Fruit fly (Drosophila melanogaster) whole organism, embryonic: ENCODE data around the gene Oct-TyrR.
A peak's percentile ranks its signal among the peaks of the same experiment; 100 is the strongest.

Experiments used
- Abd-B ChIP-seq: fragments of 200-800 bp; sonication (Bioruptor generic); optimal IDR thresholded peaks from 2 replicates; lab custom pipeline; 2018; ENCODE audit warnings: missing biosample characterization, mild to moderate bottlenecking, missing genetic modification characterization, moderate library complexity
- Ada2b ChIP-seq: fragments of 200-800 bp; sonication (Bioruptor generic); IDR thresholded peaks from 2 replicates; pipeline ENCODE4 v1.3.6; 2022; ENCODE audit warnings: missing biosample characterization, missing genetic modification characterization
- Aef1 ChIP-seq: fragments of 200-800 bp; sonication (Bioruptor generic); IDR thresholded peaks from 3 replicates; pipeline ENCODE4 v1.3.6; 2022; ENCODE audit warnings: missing biosample characterization, missing genetic modification characterization
- CG10321 ChIP-seq: fragments of 200-800 bp; sonication (Bioruptor generic); IDR thresholded peaks from 2 replicates; pipeline ENCODE4 v1.3.6; 2022; ENCODE audit warnings: missing biosample characterization, missing genetic modification characterization
- CG10462 ChIP-seq: fragments of 200-800 bp; sonication (Bioruptor generic); optimal IDR thresholded peaks from 2 replicates; lab custom pipeline; 2016; ENCODE audit warnings: missing biosample characterization, missing genetic modification characterization
- CG10543 ChIP-seq: fragments of 200-800 bp; sonication (Bioruptor generic); optimal IDR thresholded peaks from 3 replicates; lab custom pipeline; 2017; ENCODE audit warnings: missing biosample characterization, mild to moderate bottlenecking, missing genetic modification characterization, moderate library complexity
- CG12071 ChIP-seq: fragments of 200-800 bp; sonication (Bioruptor generic); optimal IDR thresholded peaks from 3 replicates; lab custom pipeline; 2018; ENCODE audit warnings: missing biosample characterization, mild to moderate bottlenecking, missing genetic modification characterization
- CG12391 ChIP-seq: fragments of 200-800 bp; sonication (Bioruptor generic); optimal IDR thresholded peaks from 3 replicates; lab custom pipeline; 2018; ENCODE audit warnings: missing biosample characterization, mild to moderate bottlenecking, missing genetic modification characterization, moderate library complexity
- CG14965 ChIP-seq: fragments of 200-800 bp; sonication (Bioruptor generic); optimal IDR thresholded peaks from 2 replicates; lab custom pipeline; 2016; ENCODE audit warnings: missing biosample characterization, missing genetic modification characterization, borderline replicate concordance
- CG16863 ChIP-seq: fragments of 200-800 bp; sonication (Bioruptor generic); optimal IDR thresholded peaks from 3 replicates; lab custom pipeline; 2016; ENCODE audit warnings: missing biosample characterization, missing genetic modification characterization
- CG17186 ChIP-seq: fragments of 200-800 bp; sonication (Bioruptor generic); optimal IDR thresholded peaks from 3 replicates; lab custom pipeline; 2017; ENCODE audit warnings: missing biosample characterization, missing genetic modification reagents, missing genetic modification characterization
- CG17328 ChIP-seq: fragments of 200-800 bp; sonication (Bioruptor generic); IDR thresholded peaks from 2 replicates; pipeline ENCODE4 v1.3.6; 2022; ENCODE audit warnings: missing biosample characterization, missing genetic modification characterization
- CG18011 ChIP-seq: fragments of 200-800 bp; sonication (Bioruptor generic); optimal IDR thresholded peaks from 2 replicates; lab custom pipeline; 2017; ENCODE audit warnings: missing biosample characterization, missing genetic modification characterization, mild to moderate bottlenecking, moderate library complexity, missing genotype
- CG2199 ChIP-seq: fragments of 200-800 bp; sonication (Bioruptor generic); IDR thresholded peaks from 3 replicates; pipeline ENCODE4 v1.3.6; 2022; ENCODE audit warnings: missing biosample characterization, missing genetic modification characterization
- CG2202 ChIP-seq: fragments of 200-800 bp; sonication (Bioruptor generic); optimal IDR thresholded peaks from 2 replicates; lab custom pipeline; 2018; ENCODE audit warnings: missing biosample characterization, mild to moderate bottlenecking, missing genetic modification characterization
- CG30403 ChIP-seq: fragments of 200-800 bp; sonication (Bioruptor generic); optimal IDR thresholded peaks from 3 replicates; lab custom pipeline; 2016; ENCODE audit warnings: missing biosample characterization, missing genetic modification characterization
- CG33557 ChIP-seq: fragments of 200-800 bp; sonication (Bioruptor generic); optimal IDR thresholded peaks from 2 replicates; lab custom pipeline; 2019; ENCODE audit warnings: missing biosample characterization, mild to moderate bottlenecking, missing genetic modification characterization, moderate library complexity
- CG34224 ChIP-seq: fragments of 200-800 bp; sonication (Bioruptor generic); IDR thresholded peaks from 3 replicates; pipeline ENCODE4 v1.3.6; 2022; ENCODE audit warnings: missing biosample characterization, missing genetic modification characterization; ENCODE audit not compliant: partially characterized antibody
- CG5953 ChIP-seq: fragments of 200-800 bp; sonication (Bioruptor generic); IDR thresholded peaks from 2 replicates; pipeline ENCODE4 v1.3.6; 2022; ENCODE audit warnings: missing biosample characterization, missing genetic modification characterization
- CG6765 ChIP-seq: fragments of 200-800 bp; sonication (Bioruptor generic); optimal IDR thresholded peaks from 3 replicates; lab custom pipeline; 2017; ENCODE audit warnings: missing biosample characterization, mild to moderate bottlenecking, missing genetic modification characterization
- CG7556 ChIP-seq: fragments of 200-800 bp; sonication (Bioruptor generic); optimal IDR thresholded peaks from 2 replicates; lab custom pipeline; 2017; ENCODE audit warnings: missing biosample characterization, mild to moderate bottlenecking, missing genetic modification characterization
- CG7987 ChIP-seq: fragments of 200-800 bp; sonication (Bioruptor generic); optimal IDR thresholded peaks from 2 replicates; lab custom pipeline; 2018; ENCODE audit warnings: missing biosample characterization, mild to moderate bottlenecking, missing genetic modification characterization, moderate library complexity
- CG8290 ChIP-seq, 3 experiments: fragments of 200-800 bp; sonication (Bioruptor generic); optimal IDR thresholded peaks; 2 replicates each; lab custom pipeline; 2016 to 2019; ENCODE audit warnings: missing biosample characterization in 3 of 3, missing genetic modification characterization in 3 of 3, mild to moderate bottlenecking in 2 of 3, moderate library complexity in 1 of 3
- CG8388 ChIP-seq: fragments of 200-800 bp; sonication (Bioruptor generic); optimal IDR thresholded peaks from 2 replicates; lab custom pipeline; 2019; ENCODE audit warnings: missing biosample characterization, mild to moderate bottlenecking, missing genetic modification characterization, moderate library complexity
- CG9797 ChIP-seq: fragments of 200-800 bp; sonication (Bioruptor generic); optimal IDR thresholded peaks from 3 replicates; lab custom pipeline; 2018; ENCODE audit warnings: missing biosample characterization, mild to moderate bottlenecking, missing genetic modification characterization
- CoRest ChIP-seq: fragments of 200-800 bp; sonication (Bioruptor generic); optimal IDR thresholded peaks from 3 replicates; lab custom pipeline; 2018; ENCODE audit warnings: missing biosample characterization, mild to moderate bottlenecking, missing genetic modification characterization, moderate library complexity
- Doc2 ChIP-seq: fragments of 200-800 bp; sonication (Bioruptor generic); IDR thresholded peaks from 2 replicates; pipeline ENCODE4 v1.3.6; 2022; ENCODE audit warnings: missing biosample characterization, missing genetic modification characterization
- Dp ChIP-seq: fragments of 200-800 bp; sonication (Bioruptor generic); optimal IDR thresholded peaks from 2 replicates; lab custom pipeline; 2018; ENCODE audit warnings: missing biosample characterization, mild to moderate bottlenecking, missing genetic modification characterization, moderate library complexity
- Fer3 ChIP-seq: fragments of 200-800 bp; sonication (Bioruptor generic); optimal IDR thresholded peaks from 2 replicates; lab custom pipeline; 2018; ENCODE audit warnings: missing biosample characterization, mild to moderate bottlenecking, missing genetic modification characterization, moderate library complexity
- HHEX ChIP-seq: fragments of 200-800 bp; sonication (Bioruptor generic); optimal IDR thresholded peaks from 3 replicates; lab custom pipeline; 2017; ENCODE audit warnings: missing biosample characterization, mild to moderate bottlenecking, missing genetic modification characterization, missing genetic modification reagents
- MESR4 ChIP-seq: fragments of 200-800 bp; sonication (Bioruptor generic); optimal IDR thresholded peaks from 2 replicates; lab custom pipeline; 2018; ENCODE audit warnings: missing biosample characterization, mild to moderate bottlenecking, missing genetic modification characterization, moderate library complexity
- Myb ChIP-seq: fragments of 200-800 bp; sonication (Bioruptor generic); optimal IDR thresholded peaks from 2 replicates; lab custom pipeline; 2016; ENCODE audit warnings: missing biosample characterization, missing genetic modification characterization
- bigmax ChIP-seq: fragments of 200-800 bp; sonication (Bioruptor generic); optimal IDR thresholded peaks from 2 replicates; lab custom pipeline; 2018; ENCODE audit warnings: missing biosample characterization, mild to moderate bottlenecking, missing genetic modification characterization
- br ChIP-seq: fragments of >200 bp; optimal IDR thresholded peaks from 2 replicates; lab custom pipeline; 2017
- cato ChIP-seq: fragments of 200-800 bp; sonication (Bioruptor generic); optimal IDR thresholded peaks from 2 replicates; lab custom pipeline; 2016; ENCODE audit warnings: missing biosample characterization, missing genetic modification characterization, borderline replicate concordance
- chn ChIP-seq: fragments of 200-800 bp; sonication (Bioruptor generic); optimal IDR thresholded peaks from 2 replicates; lab custom pipeline; 2016; ENCODE audit warnings: missing biosample characterization, missing genetic modification characterization
- dm ChIP-seq: fragments of 200-800 bp; sonication (Bioruptor generic); optimal IDR thresholded peaks from 3 replicates; lab custom pipeline; 2016; ENCODE audit warnings: missing biosample characterization, missing genetic modification characterization
- ewg ChIP-seq: fragments of 200-800 bp; sonication (Bioruptor generic); optimal IDR thresholded peaks from 3 replicates; lab custom pipeline; 2017; ENCODE audit warnings: mild to moderate bottlenecking, missing biosample characterization, missing genetic modification reagents, missing genetic modification characterization
- h ChIP-seq: fragments of >200 bp; optimal IDR thresholded peaks from 2 replicates; lab custom pipeline; 2017
- her ChIP-seq: fragments of 200-800 bp; sonication (Bioruptor generic); optimal IDR thresholded peaks from 2 replicates; lab custom pipeline; 2016; ENCODE audit warnings: missing biosample characterization, missing genetic modification characterization
- klu ChIP-seq: fragments of 200-800 bp; sonication (Bioruptor generic); IDR thresholded peaks from 2 replicates; pipeline ENCODE4 v1.3.6; 2022; ENCODE audit warnings: missing biosample characterization, missing genetic modification characterization
- onecut ChIP-seq: fragments of 200-800 bp; sonication (Bioruptor generic); IDR thresholded peaks from 2 replicates; pipeline ENCODE4 v1.3.6; 2022; ENCODE audit warnings: missing biosample characterization, missing genetic modification characterization
- pros ChIP-seq: fragments of 200-800 bp; sonication (Bioruptor generic); optimal IDR thresholded peaks from 3 replicates; lab custom pipeline; 2019; ENCODE audit warnings: missing biosample characterization, mild to moderate bottlenecking, missing genetic modification characterization, moderate library complexity
- pzg ChIP-seq: fragments of 200-800 bp; sonication (Bioruptor generic); optimal IDR thresholded peaks from 3 replicates; lab custom pipeline; 2018; ENCODE audit warnings: missing biosample characterization, mild to moderate bottlenecking, missing genetic modification characterization, moderate library complexity
- scrt ChIP-seq: fragments of 200-800 bp; sonication (Bioruptor generic); optimal IDR thresholded peaks from 2 replicates; lab custom pipeline; 2018; ENCODE audit warnings: missing biosample characterization, mild to moderate bottlenecking, missing genetic modification characterization, moderate library complexity
- sqz ChIP-seq: fragments of 200-800 bp; sonication (Bioruptor generic); optimal IDR thresholded peaks from 3 replicates; lab custom pipeline; 2018; ENCODE audit warnings: missing biosample characterization, mild to moderate bottlenecking, missing genetic modification characterization
- tna ChIP-seq: fragments of 200-800 bp; sonication (Bioruptor generic); IDR thresholded peaks from 2 replicates; pipeline ENCODE4 v1.3.6; 2022; ENCODE audit warnings: missing biosample characterization, missing genetic modification characterization; ENCODE audit not compliant: partially characterized antibody
- unc-4 ChIP-seq: fragments of 200-800 bp; sonication (Bioruptor generic); IDR thresholded peaks from 2 replicates; pipeline ENCODE4 v1.3.6; 2022; ENCODE audit warnings: missing biosample characterization, missing genetic modification characterization; ENCODE audit not compliant: partially characterized antibody
- zen2 ChIP-seq: fragments of 200-800 bp; sonication (Bioruptor generic); IDR thresholded peaks from 3 replicates; pipeline ENCODE4 v1.3.6; 2022; ENCODE audit warnings: missing biosample characterization, missing genetic modification characterization; ENCODE audit not compliant: partially characterized antibody

Oct-TyrR gene

DNA sequence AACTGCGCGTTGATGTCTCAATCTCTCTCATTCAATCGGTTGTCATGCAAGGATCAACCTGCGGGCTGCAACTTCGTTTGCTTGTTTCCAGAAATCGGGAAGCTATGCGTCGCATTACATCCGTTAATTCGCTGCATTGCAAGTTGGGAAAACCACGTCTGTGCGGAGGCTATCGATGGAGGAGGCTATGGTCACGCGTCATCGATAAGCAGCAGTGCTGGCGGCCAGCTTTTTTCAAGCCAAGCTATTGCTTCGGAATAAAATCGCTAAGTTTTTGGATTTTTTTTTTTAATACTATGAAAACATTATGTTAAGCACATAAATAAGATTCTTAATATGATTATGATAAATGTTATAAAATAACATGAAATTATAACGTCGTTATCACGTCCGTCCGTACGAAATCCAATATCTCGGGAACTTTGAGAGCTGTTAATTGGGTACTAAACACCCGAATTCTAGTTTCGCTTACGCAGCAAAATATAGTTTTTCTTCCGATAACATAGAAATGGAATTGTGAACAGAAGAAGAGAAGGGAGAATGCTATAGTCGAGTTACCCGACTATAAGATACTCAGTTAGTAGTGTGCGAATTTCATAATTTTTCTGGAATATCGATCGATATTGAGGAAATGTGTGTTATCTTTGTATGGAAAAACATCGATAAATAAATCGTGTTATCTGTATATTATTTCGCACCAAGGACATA is 37.0 kb downstream of the Oct-TyrR start, which contains the start of gene CG7139:
CG7139 (minus strand) TSS at position 162 of the 708 bp plus-strand sequence.
- no peak for TF ChIP-seq CG8388 (GFP tag; lab: Kevin White, UChicago)
- peak; percentile 50 for TF ChIP-seq CG34224
- TF ChIP-seq Aef1, result no peak
- peak; percentile 19 for TF ChIP-seq CG12391 (tag; lab: Kevin White, UChicago)
- TF ChIP-seq tna (GFP tag; lab: Robert Waterston, UW), result peak; percentile 24
- TF ChIP-seq MESR4 (GFP tag; lab: Kevin White, UChicago), result peak; percentile 97
- TF ChIP-seq unc-4 (GFP tag; lab: Robert Waterston, UW), result peak; percentile 48; the same call in 1 of the 2 replicates
- no peak for TF ChIP-seq chn (GFP tag; lab: Kevin White, UChicago)
- no peak for TF ChIP-seq CG16863
- TF ChIP-seq her (GFP tag; lab: Kevin White, UChicago), result no peak
- TF ChIP-seq CG7987 (GFP tag; lab: Kevin White, UChicago), result no peak
- no peak for TF ChIP-seq Doc2 (GFP tag; lab: Robert Waterston, UW)
- TF ChIP-seq h (lab: Kevin White, UChicago), result no peak
- TF ChIP-seq CG12071 (GFP tag; lab: Kevin White, UChicago), result no peak
- peak; percentile 49 for TF ChIP-seq CoRest
- peak; percentile 50 for TF ChIP-seq CG8290 (GFP tag; optimal IDR thresholded peaks at IDR 0.05; lab: Kevin White, UChicago)
- peak; percentile 54 to 69 for TF ChIP-seq CG8290 (tag; optimal IDR thresholded peaks at IDR 0.05; lab: Kevin White, UChicago)
- no peak for TF ChIP-seq Dp
- TF ChIP-seq CG33557 (GFP tag; lab: Kevin White, UChicago), result no peak
- peak; percentile 33 for TF ChIP-seq pzg
- no peak for TF ChIP-seq dm (GFP tag; lab: Kevin White, UChicago)
- no peak for TF ChIP-seq CG17328 (GFP tag; lab: Robert Waterston, UW)
- TF ChIP-seq scrt (GFP tag; lab: Kevin White, UChicago), result no peak
- TF ChIP-seq CG9797 (GFP tag; lab: Kevin White, UChicago), result peak; percentile 17
- TF ChIP-seq bigmax, result no peak
- no peak for TF ChIP-seq klu (GFP tag; lab: Robert Waterston, UW)
- no peak for TF ChIP-seq CG5953
- no peak for TF ChIP-seq sqz (GFP tag; lab: Kevin White, UChicago)
- TF ChIP-seq Ada2b (GFP tag; lab: Robert Waterston, UW), result no peak
- TF ChIP-seq CG17186, result no peak
- no peak for TF ChIP-seq HHEX (GFP tag; lab: Kevin White, UChicago)
- no peak for TF ChIP-seq cato (GFP tag; lab: Kevin White, UChicago)
- peak; percentile 8 for TF ChIP-seq Abd-B (GFP tag; lab: Kevin White, UChicago)
- no peak for TF ChIP-seq Fer3 (tag; lab: Kevin White, UChicago)
- no peak for TF ChIP-seq pros
- TF ChIP-seq CG10462 (GFP tag; lab: Kevin White, UChicago), result no peak
- TF ChIP-seq onecut (GFP tag; lab: Robert Waterston, UW), result peak; percentile 71
- TF ChIP-seq CG10543, result peak; percentile 45
- no peak for TF ChIP-seq CG18011 (GFP tag; lab: Kevin White, UChicago)
- TF ChIP-seq CG6765 (GFP tag; lab: Kevin White, UChicago), result no peak
- TF ChIP-seq Myb, result no peak
- no peak for TF ChIP-seq ewg
- no peak for TF ChIP-seq br (lab: Kevin White, UChicago)
- no peak for TF ChIP-seq CG7556 (GFP tag; lab: Kevin White, UChicago)
- peak; percentile 56 for TF ChIP-seq zen2 (GFP tag; lab: Robert Waterston, UW)
- TF ChIP-seq CG2199 (GFP tag; lab: Robert Waterston, UW), result no peak
- TF ChIP-seq CG30403 (GFP tag; lab: Kevin White, UChicago), result peak; percentile 37
- no peak for TF ChIP-seq CG10321 (GFP tag; lab: Robert Waterston, UW)
- no peak for TF ChIP-seq CG14965 (GFP tag; lab: Kevin White, UChicago)
- no peak for TF ChIP-seq CG2202 (tag; lab: Kevin White, UChicago)
